Worm (Caenorhabditis elegans): ENCODE results near the gene mfsd-12.
A peak's percentile ranks its signal among the peaks of the same experiment; 100 is the strongest.

mfsd-12 gene

ce11 chrX:4658706-4659105, 9.2 kb upstream of the mfsd-12 start:
- TF ChIP-seq tbx-7 (tag; optimal IDR thresholded peaks at IDR 0.05), result no peak

DNA sequence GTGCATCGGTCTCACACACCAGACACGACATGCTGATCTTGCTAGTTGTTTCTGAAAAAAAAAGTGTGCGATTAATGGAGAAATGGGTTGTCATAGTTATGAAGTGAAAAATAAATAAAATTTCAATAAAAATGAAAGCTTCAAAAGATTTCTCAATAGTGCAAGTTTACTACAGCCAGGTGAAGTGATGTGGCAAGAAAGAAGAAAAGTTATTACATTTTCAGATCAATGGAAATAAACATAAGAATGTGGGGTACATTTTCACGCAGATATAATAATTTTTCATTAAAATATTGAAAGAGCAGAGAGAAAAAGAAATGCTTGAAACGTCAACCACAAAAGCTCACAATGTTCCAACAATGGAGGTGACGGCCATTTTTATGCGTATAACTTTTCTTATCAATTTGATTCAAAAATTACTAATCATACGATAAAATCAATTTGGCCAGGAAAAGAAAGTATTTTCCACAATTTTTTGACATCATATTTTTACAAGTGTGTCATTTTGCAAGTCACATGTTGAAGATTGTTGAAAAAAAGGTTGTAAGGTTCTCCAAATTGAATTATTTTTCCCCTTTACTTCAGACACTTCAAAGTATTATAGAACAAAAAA, 7.5 kb upstream of the mfsd-12 start, which contains the start of gene nhr-45:
TSS of gene nhr-45 (minus strand) at position 51 of the 613 bp plus-strand sequence.
- TF ChIP-seq hlh-15 (tag; optimal IDR thresholded peaks at IDR 0.05) (no peak), sdc-2 (tag; optimal IDR thresholded peaks at IDR 0.05) (no peak), hlh-8 (tag; optimal IDR thresholded peaks at IDR 0.05) (no peak), eyg-1 (tag; optimal IDR thresholded peaks at IDR 0.05) (no peak), fkh-10 (GFP tag; optimal IDR thresholded peaks at IDR 0.05) (no peak), ceh-45 (GFP tag; IDR thresholded peaks at IDR 0.05) (no peak), C38D4.7 (GFP tag; optimal IDR thresholded peaks at IDR 0.05) (no peak), ceh-31 (tag; optimal IDR thresholded peaks at IDR 0.05) (no peak), ref-2 (tag; optimal IDR thresholded peaks at IDR 0.05) (no peak), T23F11.4 (GFP tag; optimal IDR thresholded peaks at IDR 0.05) (no peak), Y22D7AL.16 (tag; optimal IDR thresholded peaks at IDR 0.05) (no peak), ceh-9 (tag; optimal IDR thresholded peaks at IDR 0.05) (no peak), unc-86 (tag; optimal IDR thresholded peaks at IDR 0.05) (no peak), unc-3 (GFP tag; conservative IDR thresholded peaks at IDR 0.05) (no peak), unc-3 (tag; optimal IDR thresholded peaks at IDR 0.05) (no peak), nhr-232 (tag; optimal IDR thresholded peaks at IDR 0.05) (no peak), che-1 (tag; optimal IDR thresholded peaks at IDR 0.05) (no peak)

- TF ChIP-seq pros-1 (tag; optimal IDR thresholded peaks at IDR 0.05), result peak; percentile 21
- no peak for TF ChIP-seq syd-9 (tag; optimal IDR thresholded peaks at IDR 0.05)
- no peak for TF ChIP-seq C38D4.7 (GFP tag; optimal IDR thresholded peaks at IDR 0.05)
- TF ChIP-seq hlh-30 (tag; optimal IDR thresholded peaks at IDR 0.05; ENCODE audit: insufficient read depth), result no peak
- no peak for TF ChIP-seq dve-1 (tag; optimal IDR thresholded peaks at IDR 0.05)
- no peak for TF ChIP-seq ahr-1 (tag; optimal IDR thresholded peaks at IDR 0.05)
- TF ChIP-seq F13H6.1 (tag; optimal IDR thresholded peaks at IDR 0.05), result no peak
- TF ChIP-seq unc-86 (tag; optimal IDR thresholded peaks at IDR 0.05), result no peak
- no peak for TF ChIP-seq nhr-232 (tag; optimal IDR thresholded peaks at IDR 0.05)
- no peak for TF ChIP-seq ceh-2 (tag; optimal IDR thresholded peaks at IDR 0.05)
- TF ChIP-seq unc-55 (GFP tag; optimal IDR thresholded peaks at IDR 0.05), result no peak
- no peak for TF ChIP-seq hlh-13 (GFP tag; optimal IDR thresholded peaks at IDR 0.05)
- peak; percentile 41 for TF ChIP-seq elt-2 (tag; optimal IDR thresholded peaks at IDR 0.05)
- TF ChIP-seq pha-2 (tag; optimal IDR thresholded peaks at IDR 0.05), result peak; percentile 8
- TF ChIP-seq npax-4 (tag; optimal IDR thresholded peaks at IDR 0.05), result no peak
- TF ChIP-seq nfya-1 (tag; optimal IDR thresholded peaks at IDR 0.05), result peak; percentile 21
- no peak for TF ChIP-seq lin-11 (tag; optimal IDR thresholded peaks at IDR 0.05)
- no peak for TF ChIP-seq unc-3 (GFP tag; conservative IDR thresholded peaks at IDR 0.05)
- TF ChIP-seq unc-3 (tag; optimal IDR thresholded peaks at IDR 0.05), result no peak
- no peak for TF ChIP-seq pat-9 (tag; optimal IDR thresholded peaks at IDR 0.05)
- no peak for TF ChIP-seq ztf-16 (tag; optimal IDR thresholded peaks at IDR 0.05)
- no peak for TF ChIP-seq ceh-24 (tag; optimal IDR thresholded peaks at IDR 0.05)
- TF ChIP-seq ceh-6 (GFP tag; optimal IDR thresholded peaks at IDR 0.05), result no peak
- TF ChIP-seq pax-1 (tag; optimal IDR thresholded peaks at IDR 0.05), result no peak
- no peak for TF ChIP-seq ceh-14 (tag; optimal IDR thresholded peaks at IDR 0.05)
- TF ChIP-seq ceh-34 (tag; optimal IDR thresholded peaks at IDR 0.05), result peak; percentile 12
- TF ChIP-seq eyg-1 (tag; optimal IDR thresholded peaks at IDR 0.05), result no peak
- TF ChIP-seq pag-3 (tag; optimal IDR thresholded peaks at IDR 0.05; ENCODE audit: borderline replicate concordance), result no peak
- no peak for TF ChIP-seq rnt-1 (tag; optimal IDR thresholded peaks at IDR 0.05)
- peak; percentile 19 for TF ChIP-seq ref-2 (tag; optimal IDR thresholded peaks at IDR 0.05)
- no peak for TF ChIP-seq K09A11.1 (tag; optimal IDR thresholded peaks at IDR 0.05; ENCODE audit: insufficient read depth)
- TF ChIP-seq ets-4 (tag; optimal IDR thresholded peaks at IDR 0.05), result no peak
- TF ChIP-seq sox-4 (tag; optimal IDR thresholded peaks at IDR 0.05), result no peak
- no peak for TF ChIP-seq fax-1 (tag; optimal IDR thresholded peaks at IDR 0.05)
- peak; percentile 38 for TF ChIP-seq ceh-31 (tag; optimal IDR thresholded peaks at IDR 0.05)
- no peak for TF ChIP-seq pqm-1 (tag; optimal IDR thresholded peaks at IDR 0.05)
- TF ChIP-seq T23F11.4 (GFP tag; optimal IDR thresholded peaks at IDR 0.05), result no peak
- no peak for TF ChIP-seq che-1 (tag; optimal IDR thresholded peaks at IDR 0.05)
- TF ChIP-seq odd-2 (tag; optimal IDR thresholded peaks at IDR 0.05), result no peak
Measured at ce11 chrX:4662293-4662825, 5.5 kb upstream of the mfsd-12 start.
